Fruit fly (Drosophila melanogaster): ENCODE data around the gene Prosalpha4.
A peak's percentile ranks its signal among the peaks of the same experiment; 100 is the strongest.

Gene Prosalpha4

DNA sequence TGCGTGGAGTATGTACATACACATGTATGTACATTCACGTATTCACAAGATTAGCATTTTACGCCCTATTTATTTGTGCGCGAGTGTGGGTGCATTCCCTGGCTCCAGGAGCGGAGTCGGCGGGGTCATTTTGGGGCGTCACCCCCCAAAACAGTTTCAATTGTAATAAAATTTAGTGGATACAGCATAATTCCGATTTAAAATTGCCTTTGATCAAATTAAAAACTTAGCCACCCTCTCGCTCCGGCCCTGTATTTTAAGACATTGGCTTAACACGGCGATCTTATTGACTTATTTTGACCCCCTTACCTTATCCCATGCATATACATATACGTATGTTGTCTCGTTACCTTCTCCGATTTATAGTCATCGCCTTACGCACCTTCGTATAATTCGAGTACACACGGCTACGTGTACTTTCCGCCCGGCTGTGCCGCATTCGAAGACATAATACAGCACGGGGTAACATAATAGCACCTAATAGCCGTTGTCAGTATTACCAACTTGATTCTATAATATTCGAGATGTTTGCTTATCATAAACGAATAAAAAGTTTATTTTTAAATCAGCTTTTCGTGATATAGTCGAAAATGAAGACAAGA lies 3.4 kb downstream of the Prosalpha4 start (continued):
- TF ChIP-seq knrl (GFP tag; IDR thresholded peaks at IDR 0.05; ENCODE audit: partially characterized antibody) = peak; percentile 43; the same call in 1 of the 3 replicates
- peak; percentile 35 for TF ChIP-seq Sry-δ (GFP tag; optimal IDR thresholded peaks at IDR 0.05)
- peak; percentile 48 for TF ChIP-seq wek (GFP tag; optimal IDR thresholded peaks at IDR 0.05)
- TF ChIP-seq ERR (GFP tag; optimal IDR thresholded peaks at IDR 0.05) = peak; percentile 86
- no peak for TF ChIP-seq psq (GFP tag; optimal IDR thresholded peaks at IDR 0.05)
- TF ChIP-seq CG2116 (GFP tag; optimal IDR thresholded peaks at IDR 0.05) = peak; percentile 21
- peak; percentile 83 for TF ChIP-seq croc (GFP tag; conservative IDR thresholded peaks at IDR 0.05)
- peak; percentile 67 for TF ChIP-seq toy (GFP tag; IDR thresholded peaks at IDR 0.05)
- peak; percentile 30 for TF ChIP-seq NC2β (GFP tag; optimal IDR thresholded peaks at IDR 0.05)
- TF ChIP-seq Pdp1 (GFP tag; optimal IDR thresholded peaks at IDR 0.05) = peak; percentile 74 to 94
- TF ChIP-seq NFAT (GFP tag; IDR thresholded peaks at IDR 0.05) = peak; percentile 80
- peak; percentile 72 for TF ChIP-seq CG6654 (GFP tag; optimal IDR thresholded peaks at IDR 0.05)
- TF ChIP-seq CG2712 (tag; optimal IDR thresholded peaks at IDR 0.05) = peak; percentile 75
- peak; percentile 68 for TF ChIP-seq CG10462 (GFP tag; optimal IDR thresholded peaks at IDR 0.05)
- peak; percentile 17 for TF ChIP-seq CG7556 (GFP tag; optimal IDR thresholded peaks at IDR 0.05)
- peak; percentile 19 for TF ChIP-seq twi (tag; optimal IDR thresholded peaks at IDR 0.05)
- TF ChIP-seq MBD-R2 (GFP tag; IDR thresholded peaks at IDR 0.05) = peak; percentile 68
- peak; percentile 43 for TF ChIP-seq CG6254 (GFP tag; optimal IDR thresholded peaks at IDR 0.05)
- TF ChIP-seq crc (GFP tag; optimal IDR thresholded peaks at IDR 0.05) = peak; percentile 88
- peak; percentile 79 for TF ChIP-seq HHEX (GFP tag; optimal IDR thresholded peaks at IDR 0.05)
- peak; percentile 41 for TF ChIP-seq CG34376 (GFP tag; optimal IDR thresholded peaks at IDR 0.05)
- TF ChIP-seq CG17912 (GFP tag; optimal IDR thresholded peaks at IDR 0.05) = peak; percentile 10
- TF ChIP-seq slou (GFP tag; optimal IDR thresholded peaks at IDR 0.05) = peak; percentile 30
- peak; percentile 94 for TF ChIP-seq pum (GFP tag; optimal IDR thresholded peaks at IDR 0.05)
- peak; percentile 88 for TF ChIP-seq CG1024 (GFP tag; IDR thresholded peaks at IDR 0.05)
- TF ChIP-seq CG18764 (GFP tag; optimal IDR thresholded peaks at IDR 0.05) = no peak
- no peak for TF ChIP-seq sqz (GFP tag; optimal IDR thresholded peaks at IDR 0.05)
- no peak for TF ChIP-seq CG34224 (GFP tag; IDR thresholded peaks at IDR 0.05; ENCODE audit: partially characterized antibody)
- TF ChIP-seq eve (GFP tag; optimal IDR thresholded peaks at IDR 0.05) = peak in 1 of 2 experiments; percentile 84
- no peak for TF ChIP-seq h (optimal IDR thresholded peaks at IDR 0.05)
- TF ChIP-seq Blimp-1 (GFP tag; optimal IDR thresholded peaks at IDR 0.05) = peak; percentile 68
- TF ChIP-seq cg (GFP tag; optimal IDR thresholded peaks at IDR 0.05) = no peak
- TF ChIP-seq CG6854 (GFP tag; optimal IDR thresholded peaks at IDR 0.05) = peak; percentile 32
- TF ChIP-seq Ets65A (GFP tag) = peak; percentile 98
- peak; percentile 73 for TF ChIP-seq sug (tag; optimal IDR thresholded peaks at IDR 0.05)
- peak; percentile 43 for TF ChIP-seq Deaf1 (tag; optimal IDR thresholded peaks at IDR 0.05)
- TF ChIP-seq vnd (GFP tag; IDR thresholded peaks at IDR 0.05; ENCODE audit: partially characterized antibody) = 0 out of 3 replicates have a peak, but pooled peaks have one; percentile 11
- peak; percentile 96 for TF ChIP-seq mam (GFP tag; optimal IDR thresholded peaks at IDR 0.05)
- peak; percentile 26 for TF ChIP-seq CG8281 (tag; optimal IDR thresholded peaks at IDR 0.05)
- peak; percentile 68 for TF ChIP-seq NK7.1 (GFP tag; optimal IDR thresholded peaks at IDR 0.05)
- TF ChIP-seq gsb-n (tag; optimal IDR thresholded peaks at IDR 0.05) = peak; percentile 37
- TF ChIP-seq CG6791 (GFP tag; IDR thresholded peaks at IDR 0.05; ENCODE audit: partially characterized antibody) = 0 out of 3 replicates have a peak, but pooled peaks have one; percentile 35
- TF ChIP-seq ranshi (GFP tag; IDR thresholded peaks at IDR 0.05) = peak; percentile 92
- peak; percentile 43 for TF ChIP-seq ab (GFP tag; optimal IDR thresholded peaks at IDR 0.05)
- TF ChIP-seq Fer3 (tag; optimal IDR thresholded peaks at IDR 0.05) = peak; percentile 75
- 0 out of 4 replicates have a peak, but pooled peaks have one; percentile 14 for TF ChIP-seq chinmo (GFP tag; IDR thresholded peaks at IDR 0.05; ENCODE audit: partially characterized antibody)
- peak; percentile 56; the same call in 2 of the 3 replicates for TF ChIP-seq Opbp (GFP tag; IDR thresholded peaks at IDR 0.05; ENCODE audit: partially characterized antibody)
- peak; percentile 81 for TF ChIP-seq gem (tag; optimal IDR thresholded peaks at IDR 0.05)
- peak; percentile 86; the same call in 1 of the 3 replicates for TF ChIP-seq CG3726 (GFP tag; IDR thresholded peaks at IDR 0.05)
